Fruit fly (Drosophila melanogaster): ENCODE data around the gene Pxn.

dm6 chr3L:2572907-2573591 lies 56.8 kb downstream of the Pxn start:
- no peak for TF ChIP-seq CG13204 (GFP tag; optimal IDR thresholded peaks at IDR 0.05)
- peak; percentile 75 for TF ChIP-seq EcR (GFP tag; optimal IDR thresholded peaks at IDR 0.05)
- TF ChIP-seq CG32121 (GFP tag; IDR thresholded peaks at IDR 0.05): no peak
- no peak for TF ChIP-seq CG8159 (tag; optimal IDR thresholded peaks at IDR 0.05)
- TF ChIP-seq D1 (tag; optimal IDR thresholded peaks at IDR 0.05): no peak
- TF ChIP-seq Snoo (tag; optimal IDR thresholded peaks at IDR 0.05): no peak
- TF ChIP-seq Pif1A (GFP tag; optimal IDR thresholded peaks at IDR 0.05): no peak
- no peak for TF ChIP-seq CG17806 (tag; optimal IDR thresholded peaks at IDR 0.05)

Data from whole organism, pupa.